Fruit fly (Drosophila melanogaster) whole organism: ENCODE measurements around the gene CG8360.

Experiments
- CG8478 ChIP-seq: fragments of >200 bp; optimal IDR thresholded peaks from 2 replicates; lab custom pipeline; 2018; ENCODE audit warnings: inconsistent platforms
- Dll ChIP-seq: fragments of >200 bp; optimal IDR thresholded peaks from 2 replicates; lab custom pipeline; 2017
- EcR ChIP-seq, 2 experiments: fragments of >200 bp; optimal IDR thresholded peaks; 2 replicates each; lab custom pipeline; 2017; ENCODE audit warnings: missing biosample characterization in 2 of 2, missing genetic modification characterization in 2 of 2, missing genetic modification reagents in 2 of 2
- pan ChIP-seq: fragments of >200 bp; optimal IDR thresholded peaks from 2 replicates; lab custom pipeline; 2017
- psq ChIP-seq: fragments of >200 bp; optimal IDR thresholded peaks from 2 replicates; lab custom pipeline; 2017
- usp ChIP-seq: fragments of >200 bp; optimal IDR thresholded peaks from 2 replicates; lab custom pipeline; 2017; ENCODE audit warnings: missing biosample characterization, missing genetic modification characterization, mixed read lengths

- TF ChIP-seq usp (no peak), CG8478 (lab: Kevin White, UChicago) (no peak), pan (lab: Kevin White, UChicago) (no peak), Dll (lab: Kevin White, UChicago) (no peak), psq (no peak), EcR (GFP tag; optimal IDR thresholded peaks at IDR 0.05; lab: Kevin White, UChicago) (no peak)
Observed at dm6 chr2L:8230255-8230654, 17.5 kb downstream of the CG8360 start.
